Fruit fly (Drosophila melanogaster): ENCODE measurements around the gene CG45492.
"Not testable (repeated sequence)": the region's sequence is repeated elsewhere in the genome, so short reads cannot be mapped to it uniquely, and the experiment has no call there.

DNA sequence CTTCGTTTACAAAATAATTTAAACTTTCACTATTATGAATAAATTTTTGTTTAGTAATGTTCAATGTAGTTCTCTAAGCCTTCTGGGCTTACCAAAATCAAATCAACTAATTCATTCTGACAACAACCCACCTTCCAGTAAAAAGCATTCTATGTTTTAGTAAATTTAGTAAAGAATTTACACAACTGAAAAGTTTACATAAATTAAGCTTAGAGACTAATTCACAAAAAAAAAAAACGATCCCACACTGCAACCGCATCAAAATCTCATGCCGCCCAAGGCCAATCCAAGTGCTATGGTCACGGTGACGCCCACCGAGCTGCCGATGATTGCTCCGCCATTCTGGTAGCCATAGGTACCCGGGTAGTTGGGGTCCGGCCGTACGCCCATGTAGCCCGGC, 14.3 kb upstream of the CG45492 start, which contains the start of gene CG43784:
- TF ChIP-seq bcd (GFP tag; optimal IDR thresholded peaks at IDR 0.05); Dek (tag; optimal IDR thresholded peaks at IDR 0.05); ttk (GFP tag; IDR thresholded peaks at IDR 0.05); CG16815 (GFP tag; optimal IDR thresholded peaks at IDR 0.05); CG18599 (GFP tag; optimal IDR thresholded peaks at IDR 0.05); B-H2 (GFP tag; optimal IDR thresholded peaks at IDR 0.05); CG18262 (tag; optimal IDR thresholded peaks at IDR 0.05); HmgZ (tag; optimal IDR thresholded peaks at IDR 0.05); tna (GFP tag; IDR thresholded peaks at IDR 0.05; ENCODE audit: partially characterized antibody); gro (GFP tag; optimal IDR thresholded peaks at IDR 0.05); CG15601 (tag; optimal IDR thresholded peaks at IDR 0.05); cg (GFP tag; optimal IDR thresholded peaks at IDR 0.05); luna (GFP tag; optimal IDR thresholded peaks at IDR 0.05): not testable (repeated sequence)

Measured in whole organism, embryonic.